Fruit fly (Drosophila melanogaster): ENCODE data around the gene Akt.

dm6 chr3R:16153356-16153905 lies 54.4 kb downstream of the Akt start:
- TF ChIP-seq CG15601 (tag; optimal IDR thresholded peaks at IDR 0.05): no peak
- no peak for TF ChIP-seq Aef1 (GFP tag; IDR thresholded peaks at IDR 0.05)
